Fruit fly (Drosophila melanogaster) S2 (cell line): ENCODE results near the gene CG15269.

Experiments used
- CG8478 ChIP-seq: fragments of >200 bp; optimal IDR thresholded peaks from 2 replicates; lab custom pipeline; 2018
- CTCF ChIP-seq, 2 experiments: fragments of >200 bp; optimal IDR thresholded peaks; 2 replicates each; lab custom pipeline; 2018

DNA sequence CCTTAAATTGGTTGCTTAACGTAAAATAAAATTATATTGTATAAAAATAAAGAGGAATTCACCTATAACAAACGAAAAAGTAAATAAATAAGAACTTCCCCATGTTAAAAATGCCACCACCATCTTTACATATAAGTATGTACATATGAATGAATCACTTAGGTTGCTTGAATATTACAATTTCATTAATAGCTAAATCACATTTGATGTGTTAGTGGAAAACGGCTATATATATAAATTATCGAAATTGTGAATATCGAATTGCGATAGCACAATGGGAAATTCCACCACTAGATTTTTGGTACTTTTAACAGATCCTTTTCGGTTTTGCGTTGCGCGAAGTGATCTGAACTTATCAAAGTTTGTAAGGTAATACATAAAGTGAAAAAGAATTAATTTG is 47.8 kb upstream of the CG15269 start, which contains the start of the genes solo and vas:
- TF ChIP-seq CTCF (optimal IDR thresholded peaks at IDR 0.05; lab: Kevin White, UChicago) (no peak), CG8478 (lab: Kevin White, UChicago) (no peak)
